Fruit fly (Drosophila melanogaster) ovary, adult (tissue): ENCODE measurements around the gene cmpy.

ENCODE experiments used
- CG17801 ChIP-seq: fragments of 200-800 bp; optimal IDR thresholded peaks from 2 replicates; lab custom pipeline; 2019; ENCODE audit warnings: missing biosample characterization, mild to moderate bottlenecking, missing genetic modification characterization, moderate library complexity; ENCODE audit not compliant: partially characterized antibody

cmpy gene

dm6 chr3L:20719100-20719499 is at the start of gene cmpy:
Gene cmpy (minus strand): TSS chr3L:20719200.
- no peak for TF ChIP-seq CG17801 (GFP tag; lab: Kevin White, UChicago)

dm6 chr3L:20767227-20767626 is 48.2 kb upstream of the cmpy start:
- TF ChIP-seq CG17801 (GFP tag; lab: Kevin White, UChicago): no peak

- no peak for TF ChIP-seq CG17801 (GFP tag; lab: Kevin White, UChicago)
Measured at dm6 chr3L:20761482-20761881, 42.5 kb upstream of the cmpy start.

DNA sequence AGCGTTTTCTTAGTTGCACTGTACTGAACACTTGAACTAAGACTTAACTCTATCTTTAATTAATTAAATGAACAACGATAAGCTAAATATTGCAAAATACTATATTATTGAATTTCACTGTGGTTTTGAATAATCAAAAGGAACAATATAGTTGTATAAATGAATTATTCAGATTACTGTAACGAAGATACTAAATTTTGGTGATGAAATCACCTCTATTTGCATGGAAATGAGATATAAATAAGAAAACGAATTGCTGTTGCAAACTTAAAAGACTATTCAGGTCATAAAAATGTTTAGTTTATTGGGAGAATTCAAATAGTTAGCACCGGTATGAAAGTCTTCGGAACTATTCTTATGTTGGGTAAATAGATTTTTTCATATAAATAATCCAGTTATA is 39.6 kb upstream of the cmpy start, which contains the start of gene CG43251:
Gene CG43251, plus strand, starts transcription at position 301 of the 400 bp plus-strand sequence.
- TF ChIP-seq CG17801 (GFP tag; lab: Kevin White, UChicago): no peak

- TF ChIP-seq CG17801 (GFP tag; lab: Kevin White, UChicago): no peak
Measured at dm6 chr3L:20755585-20755984, 36.6 kb upstream of the cmpy start, which contains the start of gene CG33912. Gene CG33912 (minus strand): TSS chr3L:20755685.

- no peak for TF ChIP-seq CG17801 (GFP tag; lab: Kevin White, UChicago)
Measured at dm6 chr3L:20752964-20753363, 34.0 kb upstream of the cmpy start.

dm6 chr3L:20750391-20750790 is 31.4 kb upstream of the cmpy start:
- no peak for TF ChIP-seq CG17801 (GFP tag; lab: Kevin White, UChicago)

DNA sequence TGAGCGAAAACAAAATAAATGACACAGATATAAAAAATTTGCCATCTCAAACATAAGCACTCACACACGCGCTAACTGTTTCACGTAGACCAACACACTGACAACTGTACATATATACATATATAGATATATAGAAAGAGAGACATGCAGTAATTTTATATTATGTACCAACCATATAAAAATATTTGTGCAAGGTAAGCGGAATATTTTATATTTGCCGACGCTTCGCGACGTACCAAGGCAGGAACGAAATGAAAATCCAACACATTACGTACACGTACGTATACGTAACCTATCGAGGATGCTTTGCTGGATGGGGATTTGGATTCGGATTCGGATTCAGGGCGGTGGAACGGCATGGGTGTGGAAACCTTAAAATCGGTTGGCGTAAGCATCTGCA is 29.6 kb upstream of the cmpy start:
- no peak for TF ChIP-seq CG17801 (GFP tag; lab: Kevin White, UChicago)

- no peak for TF ChIP-seq CG17801 (GFP tag; lab: Kevin White, UChicago)
Measured at dm6 chr3L:20747299-20747925, 28.4 kb upstream of the cmpy start.

dm6 chr3L:20739414-20739813 is 20.4 kb upstream of the cmpy start, which contains the start of gene Gr77a:
Gene Gr77a (minus strand): TSS chr3L:20739430.
- no peak for TF ChIP-seq CG17801 (GFP tag; lab: Kevin White, UChicago)

dm6 chr3L:20737346-20737745 is 18.3 kb upstream of the cmpy start:
- no peak for TF ChIP-seq CG17801 (GFP tag; lab: Kevin White, UChicago)

dm6 chr3L:20736266-20736665 is 17.3 kb upstream of the cmpy start:
- no peak for TF ChIP-seq CG17801 (GFP tag; lab: Kevin White, UChicago)

DNA sequence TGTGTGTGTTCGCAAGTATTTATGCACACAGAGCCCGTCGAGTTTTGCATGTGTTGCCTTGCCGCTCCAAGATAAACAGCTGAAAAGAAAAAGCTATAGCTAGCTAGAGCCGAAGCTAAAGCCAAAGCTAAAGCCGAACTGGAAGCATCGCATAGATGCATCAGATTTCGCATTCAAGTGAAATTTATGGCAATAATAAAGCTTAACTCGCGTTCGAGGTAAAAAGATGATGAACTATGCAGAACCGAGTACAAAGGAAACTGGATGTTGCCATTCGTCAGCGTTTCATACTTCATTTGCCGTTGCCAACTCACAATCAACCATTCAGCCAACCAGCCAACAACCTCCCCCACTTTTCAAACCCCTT is 15.2 kb upstream of the cmpy start:
- TF ChIP-seq CG17801 (GFP tag; lab: Kevin White, UChicago): no peak

- no peak for TF ChIP-seq CG17801 (GFP tag; lab: Kevin White, UChicago)
Measured at dm6 chr3L:20733530-20734257, 14.7 kb upstream of the cmpy start.

DNA sequence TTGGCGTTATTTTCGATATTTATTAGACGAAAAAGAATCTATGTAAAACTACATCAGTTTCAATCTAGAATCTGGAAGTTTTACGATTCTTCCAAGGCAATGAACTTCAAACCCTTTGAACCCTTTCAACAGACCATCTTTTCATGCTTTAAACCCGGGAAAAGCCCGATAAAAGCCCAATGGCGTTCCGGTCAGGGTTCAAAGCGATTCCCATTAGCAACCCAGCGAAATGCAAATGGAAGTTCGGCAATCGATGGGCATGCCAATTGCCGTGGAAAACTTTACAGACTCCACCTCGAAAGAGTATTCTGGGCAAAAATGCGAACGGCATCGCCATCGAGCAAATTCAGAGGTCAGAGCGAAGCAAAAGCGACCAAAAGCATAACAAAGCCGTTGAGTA is 13.5 kb upstream of the cmpy start:
- no peak for TF ChIP-seq CG17801 (GFP tag; lab: Kevin White, UChicago)
